Fruit fly (Drosophila melanogaster): ENCODE data around the gene CG44261.

CG44261 gene

dm6 chr3R:9393542-9394025 is 14.4 kb downstream of the CG44261 start (continued):
- TF ChIP-seq CG10669 (GFP tag; optimal IDR thresholded peaks at IDR 0.05) (peak; percentile 96), CG3919 (GFP tag; optimal IDR thresholded peaks at IDR 0.05) (peak; percentile 98), Blimp-1 (GFP tag; optimal IDR thresholded peaks at IDR 0.05) (peak; percentile 82), Sox14 (GFP tag; optimal IDR thresholded peaks at IDR 0.05) (peak; percentile 97), CG7368 (GFP tag; optimal IDR thresholded peaks at IDR 0.05) (peak; percentile 93), CG9139 (GFP tag; optimal IDR thresholded peaks at IDR 0.05) (peak; percentile 94), cyc (GFP tag; optimal IDR thresholded peaks at IDR 0.05) (peak; percentile 91), CG31627 (GFP tag; optimal IDR thresholded peaks at IDR 0.05) (peak; percentile 91), Hr39 (GFP tag; optimal IDR thresholded peaks at IDR 0.05) (peak; percentile 91), Lpt (GFP tag; optimal IDR thresholded peaks at IDR 0.05) (peak; percentile 96), vri (GFP tag; optimal IDR thresholded peaks at IDR 0.05) (peak; percentile 89), salr (GFP tag; optimal IDR thresholded peaks at IDR 0.05) (peak; percentile 95 to 96), CG32006 (GFP tag; optimal IDR thresholded peaks at IDR 0.05) (peak; percentile 95), dac (GFP tag; optimal IDR thresholded peaks at IDR 0.05) (peak; percentile 84), esn (GFP tag; optimal IDR thresholded peaks at IDR 0.05) (peak; percentile 94), Sox15 (GFP tag; optimal IDR thresholded peaks at IDR 0.05) (peak; percentile 70), achi (GFP tag; optimal IDR thresholded peaks at IDR 0.05) (peak; percentile 95), CG4318 (GFP tag; optimal IDR thresholded peaks at IDR 0.05) (peak; percentile 86), spab (GFP tag; optimal IDR thresholded peaks at IDR 0.05) (peak; percentile 96), pdm3 (GFP tag; optimal IDR thresholded peaks at IDR 0.05) (peak; percentile 92), CG11762 (GFP tag; optimal IDR thresholded peaks at IDR 0.05; ENCODE audit: insufficient read depth) (peak; percentile 95), CG10631 (GFP tag; optimal IDR thresholded peaks at IDR 0.05) (peak; percentile 97), CG1621 (tag; optimal IDR thresholded peaks at IDR 0.05) (peak; percentile 96), CG6276 (GFP tag; optimal IDR thresholded peaks at IDR 0.05) (peak; percentile 96), acj6 (GFP tag; optimal IDR thresholded peaks at IDR 0.05) (peak; percentile 95), Hr38 (GFP tag; optimal IDR thresholded peaks at IDR 0.05) (no peak), CG8632 (GFP tag; optimal IDR thresholded peaks at IDR 0.05) (peak; percentile 91)

dm6 chr3R:9392421-9392820 is 15.5 kb downstream of the CG44261 start:
- TF ChIP-seq Hr39 (GFP tag; optimal IDR thresholded peaks at IDR 0.05) (no peak), achi (GFP tag; optimal IDR thresholded peaks at IDR 0.05) (no peak), vri (GFP tag; optimal IDR thresholded peaks at IDR 0.05) (no peak), net (GFP tag; optimal IDR thresholded peaks at IDR 0.05) (no peak), spab (GFP tag; optimal IDR thresholded peaks at IDR 0.05) (no peak)

dm6 chr3R:9390201-9390600 is 17.8 kb downstream of the CG44261 start:
- TF ChIP-seq fkh (GFP tag; optimal IDR thresholded peaks at IDR 0.05): peak; percentile 93
- no peak for TF ChIP-seq CG6163 (GFP tag; IDR thresholded peaks at IDR 0.05)

- no peak for TF ChIP-seq CG4318 (GFP tag; optimal IDR thresholded peaks at IDR 0.05)
- TF ChIP-seq dac (GFP tag; optimal IDR thresholded peaks at IDR 0.05): no peak
- peak; percentile 76 for TF ChIP-seq spab (GFP tag; optimal IDR thresholded peaks at IDR 0.05)
- peak; percentile 74 for TF ChIP-seq dsx (GFP tag; optimal IDR thresholded peaks at IDR 0.05; ENCODE audit: poor library complexity, severe bottlenecking)
- TF ChIP-seq eg (GFP tag; IDR thresholded peaks at IDR 0.05): peak; percentile 40; the same call in 1 of the 3 replicates
- TF ChIP-seq CG6163 (GFP tag; IDR thresholded peaks at IDR 0.05): peak; percentile 57; the same call in 2 of the 3 replicates
- peak; percentile 5 for TF ChIP-seq CG11762 (GFP tag; optimal IDR thresholded peaks at IDR 0.05; ENCODE audit: insufficient read depth)
- TF ChIP-seq CG9139 (GFP tag; optimal IDR thresholded peaks at IDR 0.05): peak; percentile 75
- TF ChIP-seq Sox15 (GFP tag; optimal IDR thresholded peaks at IDR 0.05): no peak
- TF ChIP-seq CG7368 (GFP tag; optimal IDR thresholded peaks at IDR 0.05): no peak
- no peak for TF ChIP-seq fd85E (GFP tag; optimal IDR thresholded peaks at IDR 0.05)
- TF ChIP-seq vri (GFP tag; optimal IDR thresholded peaks at IDR 0.05): no peak
- peak; percentile 66 for TF ChIP-seq CG16779 (tag; optimal IDR thresholded peaks at IDR 0.05)
- peak; percentile 62 for TF ChIP-seq net (GFP tag; optimal IDR thresholded peaks at IDR 0.05)
- TF ChIP-seq esn (GFP tag; optimal IDR thresholded peaks at IDR 0.05): no peak
- peak; percentile 9 for TF ChIP-seq Lpt (GFP tag; optimal IDR thresholded peaks at IDR 0.05)
- TF ChIP-seq CG10669 (GFP tag; optimal IDR thresholded peaks at IDR 0.05): peak; percentile 46
- TF ChIP-seq Hr39 (GFP tag; optimal IDR thresholded peaks at IDR 0.05): no peak
- TF ChIP-seq CG6808 (GFP tag; optimal IDR thresholded peaks at IDR 0.05): peak; percentile 88
- peak; percentile 41; the same call in 1 of the 2 replicates for TF ChIP-seq CG15336 (GFP tag; IDR thresholded peaks at IDR 0.05)
- TF ChIP-seq Eip78C (GFP tag): peak; percentile 24
- TF ChIP-seq Ets96B (tag; optimal IDR thresholded peaks at IDR 0.05): peak; percentile 42
- TF ChIP-seq fkh (GFP tag; optimal IDR thresholded peaks at IDR 0.05): no peak
- TF ChIP-seq CG8119 (GFP tag; IDR thresholded peaks at IDR 0.05): peak; percentile 63; the same call in 1 of the 3 replicates
- peak; percentile 69 for TF ChIP-seq CG6276 (GFP tag; optimal IDR thresholded peaks at IDR 0.05)
- no peak for TF ChIP-seq Gug (GFP tag; IDR thresholded peaks at IDR 0.05)
- TF ChIP-seq CG34406 (GFP tag; optimal IDR thresholded peaks at IDR 0.05): no peak
- TF ChIP-seq ss (GFP tag; optimal IDR thresholded peaks at IDR 0.05): peak; percentile 82 to 86
- no peak for TF ChIP-seq CG3919 (GFP tag; optimal IDR thresholded peaks at IDR 0.05)
- TF ChIP-seq salr (GFP tag; optimal IDR thresholded peaks at IDR 0.05): peak; percentile 1 to 58
Measured at dm6 chr3R:9388972-9389371, 19.0 kb downstream of the CG44261 start.
